Fruit fly (Drosophila melanogaster) whole organism, embryonic: ENCODE measurements around the gene Sfp65A.

Source experiments
- CG10959 ChIP-seq: fragments of 200-800 bp; sonication (Bioruptor generic); IDR thresholded peaks from 2 replicates; pipeline ENCODE4 v1.3.6; 2022; ENCODE audit warnings: missing biosample characterization, missing genetic modification characterization
- CG12071 ChIP-seq: fragments of 200-800 bp; sonication (Bioruptor generic); optimal IDR thresholded peaks from 3 replicates; lab custom pipeline; 2018; ENCODE audit warnings: missing biosample characterization, mild to moderate bottlenecking, missing genetic modification characterization
- CG12155 ChIP-seq: fragments of 200-800 bp; sonication (Bioruptor generic); optimal IDR thresholded peaks from 3 replicates; lab custom pipeline; 2016; ENCODE audit warnings: missing biosample characterization, missing genetic modification characterization
- CG12942 ChIP-seq: fragments of 200-800 bp; sonication (Bioruptor generic); optimal IDR thresholded peaks from 3 replicates; lab custom pipeline; 2016; ENCODE audit warnings: missing biosample characterization, missing genetic modification characterization
- CG13624 ChIP-seq: fragments of 200-800 bp; sonication (Bioruptor generic); optimal IDR thresholded peaks from 2 replicates; lab custom pipeline; 2016; ENCODE audit warnings: missing biosample characterization, missing genetic modification characterization
- CG13894 ChIP-seq: fragments of 200-800 bp; sonication (Bioruptor generic); optimal IDR thresholded peaks from 3 replicates; lab custom pipeline; 2018; ENCODE audit warnings: missing biosample characterization, mild to moderate bottlenecking, missing genetic modification characterization, moderate library complexity
- CG14710 ChIP-seq: fragments of 200-800 bp; sonication (Bioruptor generic); optimal IDR thresholded peaks from 3 replicates; lab custom pipeline; 2019; ENCODE audit warnings: missing biosample characterization, mild to moderate bottlenecking, missing genetic modification characterization, moderate library complexity
- CG15269 ChIP-seq: fragments of 200-800 bp; sonication (Bioruptor generic); optimal IDR thresholded peaks from 2 replicates; lab custom pipeline; 2018; ENCODE audit warnings: missing biosample characterization, mild to moderate bottlenecking, missing genetic modification characterization, moderate library complexity
- CG15601 ChIP-seq: fragments of 200-800 bp; sonication (Bioruptor generic); optimal IDR thresholded peaks from 3 replicates; lab custom pipeline; 2019; ENCODE audit warnings: missing biosample characterization, mild to moderate bottlenecking, missing genetic modification characterization, moderate library complexity
- CG1603 ChIP-seq: fragments of 200-800 bp; sonication (Bioruptor generic); optimal IDR thresholded peaks from 2 replicates; lab custom pipeline; 2019; ENCODE audit warnings: missing biosample characterization, mild to moderate bottlenecking, missing genetic modification characterization, moderate library complexity
- CG16863 ChIP-seq: fragments of 200-800 bp; sonication (Bioruptor generic); optimal IDR thresholded peaks from 3 replicates; lab custom pipeline; 2016; ENCODE audit warnings: missing biosample characterization, missing genetic modification characterization
- CG17612 ChIP-seq: fragments of 200-800 bp; sonication (Bioruptor generic); IDR thresholded peaks from 2 replicates; pipeline ENCODE4 v1.3.6; 2022; ENCODE audit warnings: missing biosample characterization, missing genetic modification characterization
- CG1832 ChIP-seq: fragments of 200-800 bp; sonication (Bioruptor generic); optimal IDR thresholded peaks from 2 replicates; lab custom pipeline; 2017; ENCODE audit warnings: missing biosample characterization, mild to moderate bottlenecking, missing genetic modification characterization, inconsistent platforms
- CG18476 ChIP-seq: fragments of 200-800 bp; sonication (Bioruptor generic); optimal IDR thresholded peaks from 2 replicates; lab custom pipeline; 2016; ENCODE audit warnings: missing biosample characterization, mild to moderate bottlenecking, missing genetic modification characterization
- CG2712 ChIP-seq: fragments of 200-800 bp; optimal IDR thresholded peaks from 3 replicates; lab custom pipeline; 2019; ENCODE audit warnings: missing biosample characterization, mild to moderate bottlenecking, missing genetic modification characterization, moderate library complexity
- CG31224 ChIP-seq: fragments of 200-800 bp; sonication (Bioruptor generic); IDR thresholded peaks from 2 replicates; pipeline ENCODE4 v1.3.6; 2022; ENCODE audit warnings: missing biosample characterization, missing genetic modification characterization
- CG34376 ChIP-seq: fragments of 200-800 bp; sonication (Bioruptor generic); optimal IDR thresholded peaks from 2 replicates; lab custom pipeline; 2018; ENCODE audit warnings: missing biosample characterization, mild to moderate bottlenecking, missing genetic modification characterization
- CG3838 ChIP-seq: fragments of 200-800 bp; sonication (Bioruptor generic); optimal IDR thresholded peaks from 3 replicates; lab custom pipeline; 2016; ENCODE audit warnings: missing biosample characterization, missing genetic modification characterization
- CG4328 ChIP-seq: fragments of 200-800 bp; sonication (Bioruptor generic); optimal IDR thresholded peaks from 3 replicates; lab custom pipeline; 2017; ENCODE audit warnings: missing biosample characterization, missing genetic modification reagents, missing genetic modification characterization
- CG6654 ChIP-seq: fragments of 200-800 bp; sonication (Bioruptor generic); optimal IDR thresholded peaks from 2 replicates; lab custom pipeline; 2017; ENCODE audit warnings: missing biosample characterization, mild to moderate bottlenecking, missing genetic modification characterization
- CG7556 ChIP-seq: fragments of 200-800 bp; sonication (Bioruptor generic); optimal IDR thresholded peaks from 2 replicates; lab custom pipeline; 2017; ENCODE audit warnings: missing biosample characterization, mild to moderate bottlenecking, missing genetic modification characterization
- CG8359 ChIP-seq: fragments of 200-800 bp; sonication (Bioruptor generic); optimal IDR thresholded peaks from 2 replicates; lab custom pipeline; 2017; ENCODE audit warnings: missing biosample characterization, mild to moderate bottlenecking, missing genetic modification characterization, borderline replicate concordance
- CG8944 ChIP-seq: fragments of 200-800 bp; sonication (Bioruptor generic); optimal IDR thresholded peaks from 3 replicates; lab custom pipeline; 2016; ENCODE audit warnings: missing biosample characterization, missing genetic modification characterization
- Drgx ChIP-seq: fragments of 200-800 bp; sonication (Bioruptor generic); IDR thresholded peaks from 2 replicates; pipeline ENCODE4 v1.3.6; 2022; ENCODE audit warnings: missing biosample characterization, missing genetic modification characterization
- Ets97D ChIP-seq: fragments of 200-800 bp; sonication (Bioruptor generic); optimal IDR thresholded peaks from 3 replicates; lab custom pipeline; 2016; ENCODE audit warnings: missing biosample characterization, missing genetic modification characterization
- Hand ChIP-seq: fragments of 200-800 bp; sonication (Bioruptor generic); optimal IDR thresholded peaks from 2 replicates; lab custom pipeline; 2017; ENCODE audit warnings: mild to moderate bottlenecking, missing biosample characterization, missing genetic modification reagents, missing genetic modification characterization
- Nf-YA ChIP-seq: fragments of 200-800 bp; sonication (Bioruptor generic); IDR thresholded peaks from 2 replicates; pipeline ENCODE4 v1.3.6; 2022; ENCODE audit warnings: missing biosample characterization, missing genetic modification characterization
- Nf-YC ChIP-seq: fragments of 200-800 bp; optimal IDR thresholded peaks from 3 replicates; lab custom pipeline; 2019; ENCODE audit warnings: missing biosample characterization, mild to moderate bottlenecking, missing genetic modification characterization, moderate library complexity
- PHDP ChIP-seq: fragments of 200-800 bp; sonication (Bioruptor generic); optimal IDR thresholded peaks from 3 replicates; lab custom pipeline; 2018; ENCODE audit warnings: missing biosample characterization, mild to moderate bottlenecking, missing genetic modification characterization, moderate library complexity
- Tbp ChIP-seq: fragments of >200 bp; optimal IDR thresholded peaks from 2 replicates; lab custom pipeline; 2018; ENCODE audit warnings: missing biosample characterization, missing genetic modification characterization
- bcd ChIP-seq: fragments of 200-800 bp; sonication (Bioruptor generic); optimal IDR thresholded peaks from 2 replicates; lab custom pipeline; 2017; ENCODE audit warnings: missing biosample characterization, mild to moderate bottlenecking, missing genetic modification characterization
- crp ChIP-seq, 2 experiments: fragments of 200-800 bp; sonication (Bioruptor generic); optimal IDR thresholded peaks; 2 replicates in 1 of 2; 3 replicates in 1 of 2; lab custom pipeline; 2017; ENCODE audit warnings: missing biosample characterization in 2 of 2, missing genetic modification characterization in 2 of 2, mild to moderate bottlenecking in 1 of 2, moderate library complexity in 1 of 2
- dimm ChIP-seq: fragments of 200-800 bp; sonication (Bioruptor generic); IDR thresholded peaks from 2 replicates; pipeline ENCODE4 v1.3.6; 2022; ENCODE audit warnings: missing biosample characterization, missing genetic modification characterization
- disco-r ChIP-seq: fragments of 200-800 bp; sonication (Bioruptor generic); optimal IDR thresholded peaks from 2 replicates; lab custom pipeline; 2016; ENCODE audit warnings: missing biosample characterization, missing genetic modification characterization
- eyg ChIP-seq: fragments of 200-800 bp; sonication (Bioruptor generic); optimal IDR thresholded peaks from 3 replicates; lab custom pipeline; 2016; ENCODE audit warnings: missing biosample characterization, missing genetic modification characterization
- fd64A ChIP-seq: fragments of 200-800 bp; sonication (Bioruptor generic); optimal IDR thresholded peaks from 3 replicates; lab custom pipeline; 2018; ENCODE audit warnings: missing biosample characterization, mild to moderate bottlenecking, missing genetic modification characterization
- gce ChIP-seq: fragments of 200-800 bp; sonication (Bioruptor generic); IDR thresholded peaks from 3 replicates; pipeline ENCODE4 v1.3.6; 2022; ENCODE audit warnings: missing biosample characterization, missing genetic modification characterization
- gcm ChIP-seq: fragments of 200-800 bp; sonication (Bioruptor generic); optimal IDR thresholded peaks from 2 replicates; lab custom pipeline; 2019; ENCODE audit warnings: missing biosample characterization, mild to moderate bottlenecking, missing genetic modification characterization, moderate library complexity
- gt ChIP-seq: fragments of 200-800 bp; sonication (Bioruptor generic); IDR thresholded peaks from 2 replicates; pipeline ENCODE4 v1.3.6; 2022; ENCODE audit warnings: missing biosample characterization, missing genetic modification characterization
- ken ChIP-seq: fragments of 200-800 bp; sonication (Bioruptor generic); IDR thresholded peaks from 3 replicates; pipeline ENCODE4 v1.3.6; 2022; ENCODE audit warnings: missing biosample characterization, missing genetic modification characterization
- klu ChIP-seq: fragments of 200-800 bp; sonication (Bioruptor generic); IDR thresholded peaks from 2 replicates; pipeline ENCODE4 v1.3.6; 2022; ENCODE audit warnings: missing biosample characterization, missing genetic modification characterization
- lab ChIP-seq: fragments of 200-800 bp; sonication (Bioruptor generic); optimal IDR thresholded peaks from 3 replicates; lab custom pipeline; 2017; ENCODE audit warnings: missing biosample characterization, missing genetic modification characterization, mild to moderate bottlenecking, moderate library complexity, missing genetic modification reagents
- lmd ChIP-seq: fragments of 200-800 bp; sonication (Bioruptor generic); IDR thresholded peaks from 2 replicates; pipeline ENCODE4 v1.3.6; 2022; ENCODE audit warnings: missing biosample characterization, missing genetic modification characterization
- nom ChIP-seq: fragments of 200-800 bp; sonication (Bioruptor generic); optimal IDR thresholded peaks from 2 replicates; lab custom pipeline; 2017; ENCODE audit warnings: missing biosample characterization, missing genetic modification characterization, mild to moderate bottlenecking, moderate library complexity, missing genetic modification reagents
- otp ChIP-seq: fragments of 200-800 bp; sonication (Bioruptor generic); IDR thresholded peaks from 3 replicates; pipeline ENCODE4, ENCODE4 v1.3.6; 2022; ENCODE audit warnings: missing biosample characterization, missing genetic modification characterization
- p53 ChIP-seq: fragments of 200-800 bp; sonication (Bioruptor generic); optimal IDR thresholded peaks from 2 replicates; lab custom pipeline; 2016; ENCODE audit warnings: missing biosample characterization, missing genetic modification characterization
- phol ChIP-seq: fragments of 200-800 bp; sonication (Bioruptor generic); optimal IDR thresholded peaks from 3 replicates; lab custom pipeline; 2018; ENCODE audit warnings: missing biosample characterization, mild to moderate bottlenecking, missing genetic modification characterization, moderate library complexity
- sens ChIP-seq: fragments of 200-800 bp; sonication (Bioruptor generic); peaks from one replicate; lab custom pipeline; 2016; ENCODE audit warnings: missing biosample characterization, missing genetic modification characterization
- sens-2 ChIP-seq: fragments of 200-800 bp; sonication (Bioruptor generic); IDR thresholded peaks from 2 replicates; pipeline ENCODE4 v1.3.6; 2022; ENCODE audit warnings: missing biosample characterization, missing genetic modification characterization
- seq ChIP-seq: fragments of 200-800 bp; sonication (Bioruptor generic); IDR thresholded peaks from 2 replicates; pipeline ENCODE4 v1.3.6; 2022; ENCODE audit warnings: missing biosample characterization, missing genetic modification characterization
- sug ChIP-seq: fragments of 200-800 bp; optimal IDR thresholded peaks from 2 replicates; lab custom pipeline; 2019; ENCODE audit warnings: missing biosample characterization, mild to moderate bottlenecking, missing genetic modification characterization, moderate library complexity
- usp ChIP-seq: fragments of >200 bp; optimal IDR thresholded peaks from 2 replicates; lab custom pipeline; 2017; ENCODE audit warnings: missing biosample characterization, missing genetic modification characterization

The Sfp65A gene

DNA sequence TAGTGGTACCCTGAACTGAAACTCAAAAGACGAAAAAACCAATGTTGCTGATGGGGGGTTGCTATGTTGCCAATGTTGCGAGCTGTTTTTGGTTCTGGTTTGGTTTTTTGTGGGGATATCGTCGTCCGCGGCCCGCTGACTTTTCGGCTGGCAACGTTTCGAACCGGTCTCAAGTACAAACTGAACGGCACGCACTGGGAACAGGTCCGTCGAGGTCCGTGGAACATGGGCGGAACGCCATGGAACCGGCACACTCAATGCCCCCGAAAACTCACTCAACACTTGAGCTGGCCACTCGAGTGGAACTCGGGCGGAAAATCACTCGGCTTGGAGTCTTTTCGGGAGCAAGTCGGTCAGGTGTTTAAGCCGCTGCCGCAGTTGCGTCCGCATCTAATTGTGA is 2.2 kb downstream of the Sfp65A start, which contains the start of gene CG13300 (continued):
- no peak for TF ChIP-seq CG15601 (tag; lab: Kevin White, UChicago)
- no peak for TF ChIP-seq Ets97D
- TF ChIP-seq klu (GFP tag; lab: Robert Waterston, UW) = no peak
- no peak for TF ChIP-seq Tbp
- TF ChIP-seq bcd (GFP tag; lab: Kevin White, UChicago) = no peak
- no peak for TF ChIP-seq crp (GFP tag; optimal IDR thresholded peaks at IDR 0.05; lab: Kevin White, UChicago)
- peak; percentile 20 for TF ChIP-seq gcm (GFP tag; lab: Kevin White, UChicago)
- TF ChIP-seq Nf-YA (GFP tag; lab: Robert Waterston, UW) = no peak
- no peak; the same call in 1 of the 2 replicates for TF ChIP-seq seq (GFP tag; lab: Robert Waterston, UW)
- no peak for TF ChIP-seq sug (tag; lab: Kevin White, UChicago)
- TF ChIP-seq CG16863 (GFP tag; lab: Kevin White, UChicago) = no peak
- no peak for TF ChIP-seq CG31224
- TF ChIP-seq gce (GFP tag; lab: Robert Waterston, UW) = no peak; the same call in 2 of the 3 replicates
- TF ChIP-seq disco-r = no peak
- TF ChIP-seq lmd (GFP tag; lab: Robert Waterston, UW) = no peak
- no peak for TF ChIP-seq CG17612 (GFP tag; lab: Robert Waterston, UW)
- TF ChIP-seq CG12071 (GFP tag; lab: Kevin White, UChicago) = peak; percentile 28
- peak; percentile 14 for TF ChIP-seq CG1603 (tag; lab: Kevin White, UChicago)
- no peak for TF ChIP-seq ken
- no peak for TF ChIP-seq p53 (GFP tag; lab: Kevin White, UChicago)
- no peak for TF ChIP-seq CG6654 (GFP tag; lab: Kevin White, UChicago)
- no peak for TF ChIP-seq CG7556 (GFP tag; lab: Kevin White, UChicago)
- TF ChIP-seq CG8944 (GFP tag; lab: Kevin White, UChicago) = no peak
- TF ChIP-seq CG4328 (GFP tag; lab: Kevin White, UChicago) = no peak
- TF ChIP-seq CG14710 = no peak
- no peak; the same call in 1 of the 2 replicates for TF ChIP-seq sens-2 (GFP tag; lab: Robert Waterston, UW)
- no peak for TF ChIP-seq otp (GFP tag; lab: Robert Waterston, UW)
- peak; percentile 30 for TF ChIP-seq Hand (GFP tag; lab: Kevin White, UChicago)
- no peak for TF ChIP-seq Nf-YC
- TF ChIP-seq CG18476 = no peak
- no peak for TF ChIP-seq CG12942 (GFP tag; lab: Kevin White, UChicago)
- no peak for TF ChIP-seq CG13894 (tag; lab: Kevin White, UChicago)
- TF ChIP-seq CG2712 (tag; lab: Kevin White, UChicago) = peak; percentile 38
- no peak for TF ChIP-seq CG10959 (GFP tag; lab: Robert Waterston, UW)
- no peak for TF ChIP-seq phol (tag; lab: Kevin White, UChicago)
- no peak for TF ChIP-seq eyg (GFP tag; lab: Kevin White, UChicago)
- no peak for TF ChIP-seq CG15269
- TF ChIP-seq sens (GFP tag; lab: Kevin White, UChicago) = no peak
- TF ChIP-seq CG34376 = no peak
- TF ChIP-seq Drgx (GFP tag; lab: Robert Waterston, UW) = 0 out of 2 replicates have a peak, but pooled peaks have one; percentile 31
- peak; percentile 80 for TF ChIP-seq nom (GFP tag; lab: Kevin White, UChicago)
- peak; percentile 42 for TF ChIP-seq lab (GFP tag; lab: Kevin White, UChicago)
- no peak for TF ChIP-seq CG8359 (GFP tag; lab: Kevin White, UChicago)
- TF ChIP-seq PHDP (tag; lab: Kevin White, UChicago) = peak; percentile 42
- TF ChIP-seq CG3838 = no peak
- no peak for TF ChIP-seq fd64A (GFP tag; lab: Kevin White, UChicago)
- TF ChIP-seq dimm = no peak
- no peak for TF ChIP-seq CG12155 (GFP tag; lab: Kevin White, UChicago)
- no peak for TF ChIP-seq CG13624 (GFP tag; lab: Kevin White, UChicago)
- TF ChIP-seq CG1832 (GFP tag; lab: Kevin White, UChicago) = no peak
- no peak for TF ChIP-seq gt (GFP tag; lab: Robert Waterston, UW)
- no peak for TF ChIP-seq usp (GFP tag; lab: Kevin White, UChicago)
